Worm (Caenorhabditis elegans) whole organism, L1 larva: Measurements from ENCODE around the gene pqn-25.

Experiments used
- alr-1 ChIP-seq: fragments of 200-800 bp; sonication (Bioruptor generic); optimal IDR thresholded peaks from 2 replicates; lab custom pipeline; 2018; ENCODE audit warnings: borderline replicate concordance, mild to moderate bottlenecking, missing genetic modification characterization, missing compliant biosample characterization
- dpl-1 ChIP-seq, 3 experiments: fragments of 150-350 bp in 2 of 3; sonication (generic microtip) in 1 of 3; optimal IDR thresholded peaks; 2 replicates each; lab custom pipeline; 2014 to 2017; ENCODE audit warnings: missing biosample characterization in 3 of 3, missing genetic modification characterization in 3 of 3, missing genetic modification reagents in 3 of 3
- ets-5 ChIP-seq: fragments of 200-800 bp; sonication (Bioruptor generic); IDR thresholded peaks from 2 replicates; pipeline ENCODE4 v1.3.6; 2022; ENCODE audit warnings: missing genetic modification characterization, missing compliant biosample characterization
- fkh-8 ChIP-seq: sonication (generic microtip); optimal IDR thresholded peaks from 2 replicates; lab custom pipeline; 2016; ENCODE audit warnings: mild to moderate bottlenecking, missing genetic modification characterization, missing compliant biosample characterization
- fos-1 ChIP-seq: fragments of 150-350 bp; optimal IDR thresholded peaks from 2 replicates; lab custom pipeline; 2014; ENCODE audit warnings: missing biosample characterization, missing genetic modification characterization
- lin-13 ChIP-seq: fragments of 150-350 bp; optimal IDR thresholded peaks from 2 replicates; lab custom pipeline; 2014; ENCODE audit warnings: missing biosample characterization, missing genetic modification reagents, missing genetic modification characterization
- lin-35 ChIP-seq, 2 experiments: fragments of 150-350 bp; optimal IDR thresholded peaks; 2 replicates each; lab custom pipeline; 2014; ENCODE audit warnings: missing biosample characterization in 2 of 2, missing genetic modification characterization in 2 of 2, missing genetic modification reagents in 2 of 2
- lin-39 ChIP-seq: fragments of 150-350 bp; optimal IDR thresholded peaks from 2 replicates; lab custom pipeline; 2014; ENCODE audit warnings: missing biosample characterization, missing genetic modification reagents, missing genetic modification characterization
- lsy-2 ChIP-seq, 2 experiments: fragments of 150-350 bp; optimal IDR thresholded peaks; 2 replicates each; lab custom pipeline; 2014; ENCODE audit warnings: missing biosample characterization in 2 of 2, missing genetic modification characterization in 2 of 2
- nhr-12 ChIP-seq: sonication (generic microtip); optimal IDR thresholded peaks from 2 replicates; lab custom pipeline; 2017; ENCODE audit warnings: missing biosample characterization, missing genetic modification characterization
- tbx-2 ChIP-seq: sonication (generic microtip); optimal IDR thresholded peaks from 2 replicates; lab custom pipeline; 2016; ENCODE audit warnings: missing genetic modification characterization, missing compliant biosample characterization
- unc-62 ChIP-seq: fragments of 150-350 bp; optimal IDR thresholded peaks from 2 replicates; lab custom pipeline; 2014; ENCODE audit warnings: missing biosample characterization, missing genetic modification reagents, missing genetic modification characterization

ce11 chrIII:5525973-5526372 lies 13.6 kb upstream of the pqn-25 start, which contains the start of gene dex-1:
- TF ChIP-seq fkh-8 (tag; lab: Kevin White, UChicago) (no peak), nhr-12 (tag; lab: Kevin White, UChicago) (no peak), unc-62 (GFP tag; lab: Kevin White, UChicago) (no peak), lsy-2 (tag; optimal IDR thresholded peaks at IDR 0.05; lab: Kevin White, UChicago) (no peak), ets-5 (GFP tag; lab: Robert Waterston, UW) (no peak), lin-35 (GFP tag; optimal IDR thresholded peaks at IDR 0.05; lab: Kevin White, UChicago) (no peak), fos-1 (no peak), alr-1 (tag; lab: Kevin White, UChicago) (no peak), lin-13 (GFP tag; lab: Kevin White, UChicago) (no peak), dpl-1 (GFP tag; optimal IDR thresholded peaks at IDR 0.05; lab: Kevin White, UChicago) (no peak), lin-39 (tag; lab: Kevin White, UChicago) (no peak), tbx-2 (tag; lab: Kevin White, UChicago) (no peak)
